Fruit fly (Drosophila melanogaster) whole organism, embryonic: ENCODE data around the gene Nopp140.

Experiments
- Abd-B ChIP-seq: fragments of 200-800 bp; sonication (Bioruptor generic); optimal IDR thresholded peaks from 2 replicates; lab custom pipeline; 2018; ENCODE audit warnings: missing biosample characterization, mild to moderate bottlenecking, missing genetic modification characterization, moderate library complexity
- Atf6 ChIP-seq: fragments of 200-800 bp; sonication (Bioruptor generic); IDR thresholded peaks from 2 replicates; pipeline ENCODE4 v1.3.6; 2022; ENCODE audit warnings: missing biosample characterization, missing genetic modification characterization
- C15 ChIP-seq: fragments of 200-800 bp; sonication (Bioruptor generic); IDR thresholded peaks from 3 replicates; pipeline ENCODE4 v1.3.6; 2022; ENCODE audit warnings: missing biosample characterization, missing genetic modification characterization
- CG10366 ChIP-seq: fragments of 200-800 bp; sonication (Bioruptor generic); IDR thresholded peaks from 2 replicates; pipeline ENCODE4 v1.3.6; 2022; ENCODE audit warnings: missing biosample characterization, missing genetic modification characterization
- CG10543 ChIP-seq: fragments of 200-800 bp; sonication (Bioruptor generic); optimal IDR thresholded peaks from 3 replicates; lab custom pipeline; 2017; ENCODE audit warnings: missing biosample characterization, mild to moderate bottlenecking, missing genetic modification characterization, moderate library complexity
- CG10565 ChIP-seq: fragments of 200-800 bp; sonication (Bioruptor generic); optimal IDR thresholded peaks from 3 replicates; lab custom pipeline; 2016; ENCODE audit warnings: missing biosample characterization, mild to moderate bottlenecking, missing genetic modification characterization
- CG10654 ChIP-seq: fragments of 200-800 bp; sonication (Bioruptor generic); optimal IDR thresholded peaks from 2 replicates; lab custom pipeline; 2016; ENCODE audit warnings: missing biosample characterization, missing genetic modification characterization
- CG12155 ChIP-seq: fragments of 200-800 bp; sonication (Bioruptor generic); optimal IDR thresholded peaks from 3 replicates; lab custom pipeline; 2016; ENCODE audit warnings: missing biosample characterization, missing genetic modification characterization
- CG15073 ChIP-seq: fragments of 200-800 bp; sonication (Bioruptor generic); optimal IDR thresholded peaks from 2 replicates; lab custom pipeline; 2016; ENCODE audit warnings: missing biosample characterization, missing genetic modification characterization
- CG15514 ChIP-seq: fragments of 200-800 bp; sonication (Bioruptor generic); optimal IDR thresholded peaks from 3 replicates; lab custom pipeline; 2017; ENCODE audit warnings: missing biosample characterization, missing genetic modification characterization, mild to moderate bottlenecking, moderate library complexity, missing genetic modification reagents
- CG1603 ChIP-seq: fragments of 200-800 bp; sonication (Bioruptor generic); optimal IDR thresholded peaks from 2 replicates; lab custom pipeline; 2019; ENCODE audit warnings: missing biosample characterization, mild to moderate bottlenecking, missing genetic modification characterization, moderate library complexity
- CG2120 ChIP-seq: fragments of 200-800 bp; sonication (Bioruptor generic); optimal IDR thresholded peaks from 3 replicates; lab custom pipeline; 2016; ENCODE audit warnings: missing biosample characterization, missing genetic modification characterization
- CG30403 ChIP-seq: fragments of 200-800 bp; sonication (Bioruptor generic); optimal IDR thresholded peaks from 3 replicates; lab custom pipeline; 2016; ENCODE audit warnings: missing biosample characterization, missing genetic modification characterization
- CG3163 ChIP-seq: fragments of 200-800 bp; sonication (Bioruptor generic); optimal IDR thresholded peaks from 3 replicates; lab custom pipeline; 2016; ENCODE audit warnings: missing biosample characterization, missing genetic modification characterization
- CG3838 ChIP-seq: fragments of 200-800 bp; sonication (Bioruptor generic); optimal IDR thresholded peaks from 3 replicates; lab custom pipeline; 2016; ENCODE audit warnings: missing biosample characterization, missing genetic modification characterization
- CG7963 ChIP-seq: fragments of 200-800 bp; sonication (Bioruptor generic); IDR thresholded peaks from 3 replicates; pipeline ENCODE4 v1.3.6; 2022; ENCODE audit warnings: missing biosample characterization, missing genetic modification characterization; ENCODE audit not compliant: partially characterized antibody
- CG9215 ChIP-seq: fragments of 200-800 bp; sonication (Bioruptor generic); IDR thresholded peaks from 2 replicates; pipeline ENCODE4 v1.3.6; 2022; ENCODE audit warnings: missing biosample characterization, missing genetic modification characterization
- CG9609 ChIP-seq: fragments of 200-800 bp; sonication (Bioruptor generic); optimal IDR thresholded peaks from 3 replicates; lab custom pipeline; 2016; ENCODE audit warnings: missing biosample characterization, missing genetic modification characterization
- Dp ChIP-seq: fragments of 200-800 bp; sonication (Bioruptor generic); optimal IDR thresholded peaks from 2 replicates; lab custom pipeline; 2018; ENCODE audit warnings: missing biosample characterization, mild to moderate bottlenecking, missing genetic modification characterization, moderate library complexity
- Dref ChIP-seq: fragments of 200-800 bp; sonication (Bioruptor generic); IDR thresholded peaks from 2 replicates; pipeline ENCODE4 v1.3.6; 2022; ENCODE audit warnings: missing biosample characterization, missing genetic modification characterization
- Drgx ChIP-seq: fragments of 200-800 bp; sonication (Bioruptor generic); IDR thresholded peaks from 2 replicates; pipeline ENCODE4 v1.3.6; 2022; ENCODE audit warnings: missing biosample characterization, missing genetic modification characterization
- Ets97D ChIP-seq: fragments of 200-800 bp; sonication (Bioruptor generic); optimal IDR thresholded peaks from 3 replicates; lab custom pipeline; 2016; ENCODE audit warnings: missing biosample characterization, missing genetic modification characterization
- Gsc ChIP-seq: fragments of 200-800 bp; sonication (Bioruptor generic); IDR thresholded peaks from 2 replicates; pipeline ENCODE4 v1.3.6; 2022; ENCODE audit warnings: missing biosample characterization, missing genetic modification characterization
- H2.0 ChIP-seq: fragments of 200-800 bp; sonication (Bioruptor generic); IDR thresholded peaks from 2 replicates; pipeline ENCODE4 v1.3.6; 2022; ENCODE audit warnings: missing biosample characterization, missing genetic modification characterization
- HmgZ ChIP-seq: fragments of 200-800 bp; sonication (Bioruptor generic); optimal IDR thresholded peaks from 2 replicates; lab custom pipeline; 2018; ENCODE audit warnings: missing biosample characterization, mild to moderate bottlenecking, missing genetic modification characterization
- Hr39 ChIP-seq: fragments of >200 bp; optimal IDR thresholded peaks from 2 replicates; lab custom pipeline; 2017
- Lpt ChIP-seq: fragments of >200 bp; optimal IDR thresholded peaks from 2 replicates; lab custom pipeline; 2018; ENCODE audit warnings: missing biosample characterization, missing genetic modification characterization
- NfI ChIP-seq: fragments of 200-800 bp; sonication (Bioruptor generic); optimal IDR thresholded peaks from 3 replicates; lab custom pipeline; 2018; ENCODE audit warnings: missing biosample characterization, mild to moderate bottlenecking, missing genetic modification characterization, moderate library complexity
- Sin3A ChIP-seq: fragments of >200 bp; optimal IDR thresholded peaks from 2 replicates; lab custom pipeline; 2018
- Sry-δ ChIP-seq: fragments of 200-800 bp; sonication (Bioruptor generic); optimal IDR thresholded peaks from 2 replicates; lab custom pipeline; 2016; ENCODE audit warnings: missing biosample characterization, missing genetic modification characterization
- br ChIP-seq: fragments of >200 bp; optimal IDR thresholded peaks from 2 replicates; lab custom pipeline; 2017
- chif ChIP-seq, 2 experiments: fragments of 200-800 bp; sonication (Bioruptor generic); optimal IDR thresholded peaks; 3 replicates each; lab custom pipeline; 2016; ENCODE audit warnings: missing biosample characterization in 2 of 2, missing genetic modification characterization in 2 of 2
- chinmo ChIP-seq: fragments of 200-800 bp; sonication (Bioruptor generic); IDR thresholded peaks from 4 replicates; pipeline ENCODE4 v1.3.6; 2022; ENCODE audit warnings: missing biosample characterization, missing genetic modification characterization; ENCODE audit not compliant: partially characterized antibody
- ems ChIP-seq: fragments of 200-800 bp; sonication (Bioruptor generic); optimal IDR thresholded peaks from 3 replicates; lab custom pipeline; 2016; ENCODE audit warnings: missing biosample characterization, missing genetic modification characterization
- fd3F ChIP-seq: fragments of 200-800 bp; sonication (Bioruptor generic); optimal IDR thresholded peaks from 2 replicates; lab custom pipeline; 2018; ENCODE audit warnings: missing biosample characterization, mild to moderate bottlenecking, missing genetic modification characterization, moderate library complexity
- fd64A ChIP-seq: fragments of 200-800 bp; sonication (Bioruptor generic); optimal IDR thresholded peaks from 3 replicates; lab custom pipeline; 2018; ENCODE audit warnings: missing biosample characterization, mild to moderate bottlenecking, missing genetic modification characterization
- gcm2 ChIP-seq: fragments of 200-800 bp; sonication (Bioruptor generic); optimal IDR thresholded peaks from 2 replicates; lab custom pipeline; 2016; ENCODE audit warnings: missing biosample characterization, missing genetic modification characterization
- gsb-n ChIP-seq: fragments of 200-800 bp; sonication (Bioruptor generic); optimal IDR thresholded peaks from 3 replicates; lab custom pipeline; 2018; ENCODE audit warnings: missing biosample characterization, mild to moderate bottlenecking, missing genetic modification characterization
- gt ChIP-seq: fragments of 200-800 bp; sonication (Bioruptor generic); IDR thresholded peaks from 2 replicates; pipeline ENCODE4 v1.3.6; 2022; ENCODE audit warnings: missing biosample characterization, missing genetic modification characterization
- jing ChIP-seq: fragments of 200-800 bp; sonication (Bioruptor generic); optimal IDR thresholded peaks from 2 replicates; lab custom pipeline; 2018; ENCODE audit warnings: missing biosample characterization, mild to moderate bottlenecking, missing genetic modification characterization
- lov ChIP-seq, 2 experiments: fragments of 200-800 bp in 1 of 2; fragments of >200 bp in 1 of 2; sonication (Bioruptor generic) in 1 of 2; IDR thresholded peaks in 1 of 2; optimal IDR thresholded peaks in 1 of 2; 2 replicates in 1 of 2; 3 replicates in 1 of 2; pipeline versions ENCODE4 v1.3.6 to Lab custom; 2017 to 2022; ENCODE audit warnings: missing biosample characterization in 1 of 2, missing genetic modification characterization in 1 of 2
- mam ChIP-seq: fragments of 200-800 bp; sonication (Bioruptor generic); optimal IDR thresholded peaks from 3 replicates; lab custom pipeline; 2016; ENCODE audit warnings: missing biosample characterization, missing genetic modification characterization
- mirr ChIP-seq: fragments of 200-800 bp; sonication (Bioruptor generic); optimal IDR thresholded peaks from 3 replicates; lab custom pipeline; 2018; ENCODE audit warnings: missing biosample characterization, mild to moderate bottlenecking, missing genetic modification characterization
- nmo ChIP-seq: fragments of 200-800 bp; sonication (Bioruptor generic); optimal IDR thresholded peaks from 2 replicates; lab custom pipeline; 2018; ENCODE audit warnings: missing biosample characterization, mild to moderate bottlenecking, missing genetic modification characterization, moderate library complexity
- oc ChIP-seq: fragments of 200-800 bp; sonication (Bioruptor generic); optimal IDR thresholded peaks from 2 replicates; lab custom pipeline; 2018; ENCODE audit warnings: missing biosample characterization, mild to moderate bottlenecking, missing genetic modification characterization, moderate library complexity
- otp ChIP-seq: fragments of 200-800 bp; sonication (Bioruptor generic); IDR thresholded peaks from 3 replicates; pipeline ENCODE4, ENCODE4 v1.3.6; 2022; ENCODE audit warnings: missing biosample characterization, missing genetic modification characterization
- p53 ChIP-seq: fragments of 200-800 bp; sonication (Bioruptor generic); optimal IDR thresholded peaks from 2 replicates; lab custom pipeline; 2016; ENCODE audit warnings: missing biosample characterization, missing genetic modification characterization
- peb ChIP-seq: fragments of 200-800 bp; sonication (Bioruptor generic); IDR thresholded peaks from 2 replicates; pipeline ENCODE4 v1.3.6; 2022; ENCODE audit warnings: missing biosample characterization, missing genetic modification characterization
- sob ChIP-seq: fragments of 200-800 bp; sonication (Bioruptor generic); IDR thresholded peaks from 2 replicates; pipeline ENCODE4 v1.3.6; 2022; ENCODE audit warnings: missing biosample characterization, missing genetic modification characterization
- sqz ChIP-seq: fragments of 200-800 bp; sonication (Bioruptor generic); optimal IDR thresholded peaks from 3 replicates; lab custom pipeline; 2018; ENCODE audit warnings: missing biosample characterization, mild to moderate bottlenecking, missing genetic modification characterization
- zfh1 ChIP-seq: fragments of 200-800 bp; sonication (Bioruptor generic); IDR thresholded peaks from 3 replicates; pipeline ENCODE4 v1.3.6; 2022; ENCODE audit warnings: missing biosample characterization, missing genetic modification characterization
- zfh2 ChIP-seq: fragments of 200-800 bp; sonication (Bioruptor generic); optimal IDR thresholded peaks from 2 replicates; lab custom pipeline; 2016; ENCODE audit warnings: missing biosample characterization, missing genetic modification characterization

Nopp140 gene

DNA sequence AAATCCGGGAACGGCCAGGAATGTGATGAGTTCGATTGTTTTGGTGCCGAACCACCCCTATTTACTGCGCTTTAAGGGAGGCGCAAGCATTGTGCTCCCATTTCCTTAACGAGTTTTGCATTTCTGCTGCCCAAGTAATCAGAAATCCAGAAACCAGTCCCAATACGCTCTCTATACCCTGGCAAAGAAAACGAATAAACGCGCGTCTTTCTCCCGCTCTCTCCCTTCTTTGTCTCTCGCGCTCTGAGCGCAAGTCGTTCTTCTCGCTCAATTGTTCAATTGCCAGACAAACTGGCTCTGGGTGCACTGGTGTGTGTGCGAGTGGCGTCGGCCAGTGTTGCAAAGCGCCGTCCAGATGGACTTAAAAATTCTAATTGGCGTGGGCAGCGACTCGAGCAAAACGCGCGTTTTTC, 47.8 kb downstream of the Nopp140 start (continued):
- TF ChIP-seq Sry-δ (peak; percentile 62), CG3163 (GFP tag; lab: Kevin White, UChicago) (peak; percentile 92), sob (GFP tag; lab: Robert Waterston, UW) (peak; percentile 97), Ets97D (GFP tag; lab: Kevin White, UChicago) (peak; percentile 85), CG10565 (GFP tag; lab: Kevin White, UChicago) (peak; percentile 82), gcm2 (GFP tag; lab: Kevin White, UChicago) (peak; percentile 89), HmgZ (tag; lab: Kevin White, UChicago) (peak; percentile 95), CG10366 (GFP tag; lab: Robert Waterston, UW) (peak; percentile 99), lov (optimal IDR thresholded peaks at IDR 0.05; lab: Kevin White, UChicago) (no peak), lov (GFP tag; IDR thresholded peaks at IDR 0.05; lab: Robert Waterston, UW) (peak; percentile 99), NfI (GFP tag; lab: Kevin White, UChicago) (peak; percentile 96), Lpt (no peak), Dp (peak; percentile 25), C15 (GFP tag; lab: Robert Waterston, UW) (peak; percentile 95), nmo (GFP tag; lab: Kevin White, UChicago) (peak; percentile 98), CG7963 (GFP tag; lab: Robert Waterston, UW) (no peak), chinmo (GFP tag; lab: Robert Waterston, UW) (peak; percentile 76; the same call in 1 of the 4 replicates), CG12155 (GFP tag; lab: Kevin White, UChicago) (peak; percentile 96), mirr (GFP tag; lab: Kevin White, UChicago) (peak; percentile 62), Gsc (GFP tag; lab: Robert Waterston, UW) (peak; percentile 98), otp (GFP tag; lab: Robert Waterston, UW) (peak; percentile 99), Abd-B (GFP tag; lab: Kevin White, UChicago) (peak; percentile 98), peb (GFP tag; lab: Robert Waterston, UW) (peak; percentile 97), zfh2 (GFP tag; lab: Kevin White, UChicago) (peak; percentile 98), jing (GFP tag; lab: Kevin White, UChicago) (peak; percentile 95), CG30403 (GFP tag; lab: Kevin White, UChicago) (peak; percentile 98), sqz (peak; percentile 48), Sin3A (lab: Kevin White, UChicago) (no peak), CG10654 (GFP tag; lab: Kevin White, UChicago) (peak; percentile 97), CG3838 (GFP tag; lab: Kevin White, UChicago) (peak; percentile 93), oc (tag; lab: Kevin White, UChicago) (peak; percentile 97), Dref (GFP tag; lab: Robert Waterston, UW) (peak; percentile 39), CG9215 (GFP tag; lab: Robert Waterston, UW) (peak; percentile 96), zfh1 (GFP tag; lab: Robert Waterston, UW) (peak; percentile 99), Drgx (GFP tag; lab: Robert Waterston, UW) (peak; percentile 99), CG15514 (GFP tag; lab: Kevin White, UChicago) (peak; percentile 87), CG2120 (peak; percentile 98), CG9609 (GFP tag; lab: Kevin White, UChicago) (peak; percentile 99), gsb-n (tag; lab: Kevin White, UChicago) (peak; percentile 97), fd3F (GFP tag; lab: Kevin White, UChicago) (peak; percentile 93), Hr39 (no peak), ems (GFP tag; lab: Kevin White, UChicago) (peak; percentile 97), p53 (GFP tag; lab: Kevin White, UChicago) (peak; percentile 95), CG15073 (GFP tag; lab: Kevin White, UChicago) (peak; percentile 83), chif (GFP tag; optimal IDR thresholded peaks at IDR 0.05; lab: Kevin White, UChicago) (peak; percentile 97 to 99), CG10543 (peak; percentile 36), gt (GFP tag; lab: Robert Waterston, UW) (peak; percentile 98), CG1603 (tag; lab: Kevin White, UChicago) (peak; percentile 99), Atf6 (GFP tag; lab: Robert Waterston, UW) (peak; percentile 96), mam (GFP tag; lab: Kevin White, UChicago) (peak; percentile 99), br (lab: Kevin White, UChicago) (no peak), H2.0 (peak; percentile 98), fd64A (GFP tag; lab: Kevin White, UChicago) (peak; percentile 92)
